Fruit fly (Drosophila melanogaster): ENCODE measurements around the gene MnM.
A peak's percentile ranks its signal among the peaks of the same experiment; 100 is the strongest.

MnM gene

DNA sequence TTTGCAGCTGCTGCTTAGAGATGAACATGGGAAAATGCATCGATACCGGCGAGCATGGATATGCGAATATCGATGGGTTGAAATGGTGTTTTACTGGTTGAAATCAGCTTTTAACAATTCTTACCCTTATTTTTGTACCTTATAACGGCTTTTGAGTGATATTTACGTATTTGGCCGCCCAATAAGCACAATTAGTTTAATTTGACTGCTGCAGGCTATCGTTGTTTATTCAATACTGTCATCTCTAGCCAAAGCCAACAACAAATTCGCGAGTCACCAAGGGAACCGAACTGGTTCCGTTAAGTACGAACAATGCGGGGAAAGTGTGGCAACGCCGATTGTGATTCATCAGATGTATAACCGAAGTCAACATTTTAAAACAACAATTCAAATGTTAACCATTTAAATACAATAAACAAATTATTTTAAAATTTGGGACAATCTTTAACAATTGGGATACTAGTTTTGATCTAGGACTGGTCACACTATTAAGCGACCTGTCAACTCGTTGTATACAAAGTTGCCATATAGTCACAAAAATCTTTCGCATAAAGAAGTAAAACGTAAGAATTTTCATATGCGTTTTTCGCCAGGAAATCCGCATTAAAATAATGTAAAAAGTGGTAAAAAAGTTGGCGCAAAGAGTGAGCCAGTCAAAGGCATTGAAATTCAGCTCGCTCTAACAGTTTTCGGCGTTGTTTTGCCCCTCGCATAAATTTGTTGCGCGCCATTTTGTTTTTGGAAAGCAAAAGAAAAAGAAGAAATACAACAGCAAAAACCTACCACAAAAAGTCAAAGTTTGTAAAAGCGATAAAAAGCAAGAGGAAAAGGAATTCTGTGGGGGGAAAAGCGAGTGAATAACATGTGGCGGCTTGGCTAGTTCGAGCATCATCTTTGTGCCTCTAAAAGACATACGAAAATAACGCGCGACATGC is 30.0 kb downstream of the MnM start, which contains the start of the genes Usp5 and BtbVII (continued):
- no peak for TF ChIP-seq CG17802 (tag; optimal IDR thresholded peaks at IDR 0.05)
- 0 out of 2 replicates have a peak, but pooled peaks have one; percentile 17 for TF ChIP-seq peb (GFP tag; IDR thresholded peaks at IDR 0.05)
- peak; percentile 50 for TF ChIP-seq CG33557 (GFP tag; optimal IDR thresholded peaks at IDR 0.05)
- peak; percentile 75 for TF ChIP-seq ato (GFP tag; IDR thresholded peaks at IDR 0.05; ENCODE audit: partially characterized antibody)
- no peak for TF ChIP-seq salm (tag; optimal IDR thresholded peaks at IDR 0.05)
- TF ChIP-seq zen (tag; optimal IDR thresholded peaks at IDR 0.05) = peak; percentile 46
- peak; percentile 9 for TF ChIP-seq CG18476 (GFP tag; optimal IDR thresholded peaks at IDR 0.05)
- TF ChIP-seq CG4730 (GFP tag; IDR thresholded peaks at IDR 0.05) = no peak
- peak; percentile 42; the same call in 1 of the 2 replicates for TF ChIP-seq CG6272 (GFP tag; IDR thresholded peaks at IDR 0.05)
- TF ChIP-seq CG8924 (tag; optimal IDR thresholded peaks at IDR 0.05) = peak; percentile 77
- peak; percentile 91 for TF ChIP-seq hb (GFP tag; IDR thresholded peaks at IDR 0.05; ENCODE audit: partially characterized antibody)
- TF ChIP-seq row (GFP tag; IDR thresholded peaks at IDR 0.05) = peak; percentile 90
- peak; percentile 71 for TF ChIP-seq CG2116 (GFP tag; optimal IDR thresholded peaks at IDR 0.05)
- TF ChIP-seq CG12659 (GFP tag; optimal IDR thresholded peaks at IDR 0.05) = peak; percentile 65
- TF ChIP-seq Med (GFP tag) = peak; percentile 96
- TF ChIP-seq ewg (GFP tag; optimal IDR thresholded peaks at IDR 0.05) = peak; percentile 46
- no peak for TF ChIP-seq CG31388 (GFP tag; optimal IDR thresholded peaks at IDR 0.05)
- peak; percentile 37 for TF ChIP-seq CG33213 (GFP tag; optimal IDR thresholded peaks at IDR 0.05)
- TF ChIP-seq D (optimal IDR thresholded peaks at IDR 0.05) = no peak
- peak; percentile 28 for TF ChIP-seq D (GFP tag; optimal IDR thresholded peaks at IDR 0.05)
- peak; percentile 50 for TF ChIP-seq CG30020 (tag; optimal IDR thresholded peaks at IDR 0.05)
- TF ChIP-seq gsb (GFP tag; IDR thresholded peaks at IDR 0.05) = no peak
- peak; percentile 2 for TF ChIP-seq Nf-YC (tag; optimal IDR thresholded peaks at IDR 0.05)
- TF ChIP-seq CG2120 (GFP tag; optimal IDR thresholded peaks at IDR 0.05) = peak; percentile 84
- peak; percentile 29 for TF ChIP-seq CG11398 (GFP tag; optimal IDR thresholded peaks at IDR 0.05)
- no peak for TF ChIP-seq repo (GFP tag; optimal IDR thresholded peaks at IDR 0.05)
- TF ChIP-seq jing (GFP tag; optimal IDR thresholded peaks at IDR 0.05) = no peak
- peak; percentile 49 for TF ChIP-seq wek (GFP tag; optimal IDR thresholded peaks at IDR 0.05)
- TF ChIP-seq fu2 (GFP tag; optimal IDR thresholded peaks at IDR 0.05) = peak; percentile 28
- TF ChIP-seq p53 (GFP tag; optimal IDR thresholded peaks at IDR 0.05) = no peak
- peak; percentile 40; the same call in 1 of the 3 replicates for TF ChIP-seq ci (GFP tag; IDR thresholded peaks at IDR 0.05)
- TF ChIP-seq prd (optimal IDR thresholded peaks at IDR 0.05) = no peak
- peak; percentile 62; the same call in 2 of the 3 replicates for TF ChIP-seq prd (GFP tag; IDR thresholded peaks at IDR 0.05)
- peak; percentile 20 for TF ChIP-seq CG18764 (GFP tag; optimal IDR thresholded peaks at IDR 0.05)
- peak; percentile 95 for TF ChIP-seq CG16813 (GFP tag; IDR thresholded peaks at IDR 0.05; ENCODE audit: partially characterized antibody)
- TF ChIP-seq gem (tag; optimal IDR thresholded peaks at IDR 0.05) = peak; percentile 65
- TF ChIP-seq CG16815 (GFP tag; optimal IDR thresholded peaks at IDR 0.05) = peak; percentile 17
- TF ChIP-seq CG12155 (GFP tag; optimal IDR thresholded peaks at IDR 0.05) = peak; percentile 45
- TF ChIP-seq lov (optimal IDR thresholded peaks at IDR 0.05) = no peak
- no peak for TF ChIP-seq lov (GFP tag; IDR thresholded peaks at IDR 0.05)
- no peak for TF ChIP-seq D19A (tag; optimal IDR thresholded peaks at IDR 0.05)
- TF ChIP-seq dpn (GFP tag; optimal IDR thresholded peaks at IDR 0.05) = peak; percentile 67 to 80
- TF ChIP-seq CG11093 (GFP tag; IDR thresholded peaks at IDR 0.05) = no peak
- TF ChIP-seq shn (GFP tag; optimal IDR thresholded peaks at IDR 0.05) = peak; percentile 74
- TF ChIP-seq CG2678 (tag; optimal IDR thresholded peaks at IDR 0.05) = peak; percentile 39
- peak; percentile 39 for TF ChIP-seq Oli (tag; optimal IDR thresholded peaks at IDR 0.05)
- peak; percentile 62 for TF ChIP-seq mirr (GFP tag; optimal IDR thresholded peaks at IDR 0.05)
- peak; percentile 64 for TF ChIP-seq PHDP (tag; optimal IDR thresholded peaks at IDR 0.05)
- TF ChIP-seq Atf6 (GFP tag; IDR thresholded peaks at IDR 0.05) = peak; percentile 43; the same call in 1 of the 2 replicates
